Fruit fly (Drosophila melanogaster): Measurements from ENCODE around the gene CG32640.

Gene CG32640

DNA sequence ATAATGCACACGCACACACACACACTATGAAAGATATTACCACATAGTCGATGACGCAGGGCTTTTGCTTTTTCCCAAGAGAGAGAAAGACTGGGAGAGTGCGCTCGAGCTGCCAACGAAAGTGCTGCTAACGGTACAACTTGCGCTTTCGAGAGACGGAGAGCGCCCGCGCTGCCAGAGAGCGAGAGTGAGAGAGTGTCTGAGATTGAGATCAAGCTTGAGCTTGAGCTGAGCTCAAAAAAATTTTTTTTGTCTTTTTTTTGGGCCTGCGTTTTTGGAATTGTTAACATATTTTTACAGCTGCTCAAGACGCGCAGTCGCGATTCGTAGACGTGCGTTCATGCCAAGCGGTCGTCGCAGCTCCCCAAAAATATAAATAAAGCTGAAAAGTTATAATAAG lies 38.9 kb upstream of the CG32640 start, which contains the start of gene CG32645 (continued):
- TF ChIP-seq pan (optimal IDR thresholded peaks at IDR 0.05) = no peak
- peak in 1 of 2 experiments; percentile 6 for TF ChIP-seq pan (GFP tag; optimal IDR thresholded peaks at IDR 0.05 in 1 of 2, IDR thresholded peaks at IDR 0.05 in 1 of 2)
- TF ChIP-seq Dek (tag; optimal IDR thresholded peaks at IDR 0.05) = no peak
- peak; percentile 49 for TF ChIP-seq cg (GFP tag; optimal IDR thresholded peaks at IDR 0.05)
- peak; percentile 41 to 68 for TF ChIP-seq Trl (optimal IDR thresholded peaks at IDR 0.05)
- TF ChIP-seq Trl (GFP tag; optimal IDR thresholded peaks at IDR 0.05) = no peak
- peak in 1 of 2 experiments; percentile 26 for TF ChIP-seq Pdp1 (GFP tag; optimal IDR thresholded peaks at IDR 0.05)
- TF ChIP-seq sd (tag; optimal IDR thresholded peaks at IDR 0.05) = peak; percentile 91
- TF ChIP-seq oc (tag; optimal IDR thresholded peaks at IDR 0.05) = peak; percentile 31
- no peak for TF ChIP-seq CG11398 (GFP tag; optimal IDR thresholded peaks at IDR 0.05)
- peak; percentile 80 for TF ChIP-seq sqz (GFP tag; optimal IDR thresholded peaks at IDR 0.05)
- TF ChIP-seq CG8478 (optimal IDR thresholded peaks at IDR 0.05) = no peak

DNA sequence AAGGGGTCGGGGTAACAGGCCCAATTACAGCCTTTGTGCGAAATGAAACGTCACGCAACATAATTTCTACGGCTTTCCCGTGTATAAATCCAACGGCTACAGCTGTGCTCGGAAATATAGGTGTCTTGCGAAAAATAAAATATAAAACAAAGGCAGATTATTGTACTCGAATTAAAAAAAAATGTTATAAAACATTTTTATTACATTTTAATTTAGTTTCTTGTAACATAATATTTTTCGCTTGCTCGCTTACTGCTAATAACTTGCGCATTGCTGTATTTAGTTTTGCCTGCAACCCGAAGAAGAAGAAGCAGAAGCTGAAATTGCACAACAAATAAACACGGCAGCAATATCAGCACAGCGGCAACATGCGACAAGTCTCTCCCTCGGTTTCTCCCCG lies 34.7 kb upstream of the CG32640 start:
- TF ChIP-seq ftz-f1 (GFP tag; optimal IDR thresholded peaks at IDR 0.05) = no peak
- TF ChIP-seq CG3065 (GFP tag; optimal IDR thresholded peaks at IDR 0.05) = no peak
- TF ChIP-seq bbx (GFP tag; IDR thresholded peaks at IDR 0.05; ENCODE audit: partially characterized antibody) = no peak
- TF ChIP-seq ERR (GFP tag; optimal IDR thresholded peaks at IDR 0.05) = no peak
- TF ChIP-seq sisA (GFP tag; IDR thresholded peaks at IDR 0.05) = 0 out of 2 replicates have a peak, but pooled peaks have one; percentile 40
- no peak for TF ChIP-seq shn (GFP tag; optimal IDR thresholded peaks at IDR 0.05)
- no peak for TF ChIP-seq CG6765 (GFP tag; optimal IDR thresholded peaks at IDR 0.05)
- TF ChIP-seq CG17802 (tag; optimal IDR thresholded peaks at IDR 0.05) = no peak
- TF ChIP-seq MESR4 (GFP tag; optimal IDR thresholded peaks at IDR 0.05) = no peak
- no peak for TF ChIP-seq knrl (GFP tag; IDR thresholded peaks at IDR 0.05; ENCODE audit: partially characterized antibody)
- no peak for TF ChIP-seq Scr (GFP tag; IDR thresholded peaks at IDR 0.05; ENCODE audit: partially characterized antibody)
- TF ChIP-seq Nf-YC (tag; optimal IDR thresholded peaks at IDR 0.05) = no peak
- no peak for TF ChIP-seq CG1647 (GFP tag; optimal IDR thresholded peaks at IDR 0.05)
- TF ChIP-seq dati (GFP tag; IDR thresholded peaks at IDR 0.05) = no peak
- TF ChIP-seq tx (GFP tag; optimal IDR thresholded peaks at IDR 0.05) = no peak
- peak; percentile 31; the same call in 1 of the 2 replicates for TF ChIP-seq E2f1 (GFP tag; IDR thresholded peaks at IDR 0.05)
- TF ChIP-seq org-1 (GFP tag; optimal IDR thresholded peaks at IDR 0.05) = no peak
- no peak for TF ChIP-seq kah (GFP tag; optimal IDR thresholded peaks at IDR 0.05)
- TF ChIP-seq CG18011 (GFP tag; optimal IDR thresholded peaks at IDR 0.05) = no peak
- TF ChIP-seq CG17361 (GFP tag; IDR thresholded peaks at IDR 0.05) = 0 out of 3 replicates have a peak, but pooled peaks have one; percentile 36
- no peak for TF ChIP-seq odd (GFP tag; optimal IDR thresholded peaks at IDR 0.05)
- peak; percentile 37; the same call in 1 of the 3 replicates for TF ChIP-seq CG34422 (GFP tag; IDR thresholded peaks at IDR 0.05)
- no peak for TF ChIP-seq CG34224 (GFP tag; IDR thresholded peaks at IDR 0.05; ENCODE audit: partially characterized antibody)
- TF ChIP-seq fd3F (GFP tag; optimal IDR thresholded peaks at IDR 0.05) = no peak
- no peak for TF ChIP-seq CG16779 (GFP tag; IDR thresholded peaks at IDR 0.05)
- TF ChIP-seq Med (GFP tag) = peak; percentile 71
- no peak for TF ChIP-seq Hey (tag; optimal IDR thresholded peaks at IDR 0.05)
- peak; percentile 10 for TF ChIP-seq CG4820 (GFP tag; optimal IDR thresholded peaks at IDR 0.05)
- no peak for TF ChIP-seq MTF-1 (GFP tag; optimal IDR thresholded peaks at IDR 0.05; ENCODE audit: borderline replicate concordance)
- no peak for TF ChIP-seq crol (GFP tag; IDR thresholded peaks at IDR 0.05)
- TF ChIP-seq tgo (GFP tag; IDR thresholded peaks at IDR 0.05) = peak; percentile 46; the same call in 2 of the 3 replicates
- no peak for TF ChIP-seq ato (GFP tag; IDR thresholded peaks at IDR 0.05; ENCODE audit: partially characterized antibody)
- TF ChIP-seq CrebB (tag; optimal IDR thresholded peaks at IDR 0.05) = no peak
- TF ChIP-seq CG6854 (GFP tag; optimal IDR thresholded peaks at IDR 0.05) = no peak
- TF ChIP-seq Tbp (GFP tag; optimal IDR thresholded peaks at IDR 0.05) = no peak
- TF ChIP-seq CG3407 (GFP tag; optimal IDR thresholded peaks at IDR 0.05) = no peak
- TF ChIP-seq bab2 (GFP tag; optimal IDR thresholded peaks at IDR 0.05) = no peak
- TF ChIP-seq CG8089 (GFP tag; optimal IDR thresholded peaks at IDR 0.05) = no peak
- peak; percentile 37 for TF ChIP-seq oc (tag; optimal IDR thresholded peaks at IDR 0.05)
- TF ChIP-seq CG17186 (GFP tag; optimal IDR thresholded peaks at IDR 0.05) = no peak

Data from whole organism, embryonic.